Worm (Caenorhabditis elegans) whole organism, mixed stage, embryonic: ENCODE measurements around the gene C32D5.11.

Experiments used
- bed-3 ChIP-seq: fragments of 200-800 bp; sonication (Bioruptor generic); optimal IDR thresholded peaks from 3 replicates; lab custom pipeline; 2018; ENCODE audit warnings: mild to moderate bottlenecking, missing genetic modification characterization, moderate library complexity, missing compliant biosample characterization
- blmp-1 ChIP-seq: fragments of 150-350 bp; optimal IDR thresholded peaks from 2 replicates; lab custom pipeline; 2014; ENCODE audit warnings: missing biosample characterization, missing genetic modification characterization
- ceh-83 ChIP-seq: fragments of 200-800 bp; sonication (Bioruptor generic); optimal IDR thresholded peaks from 2 replicates; lab custom pipeline; 2018; ENCODE audit warnings: mild to moderate bottlenecking, missing genetic modification characterization, missing compliant biosample characterization
- ces-1 ChIP-seq: fragments of 150-350 bp; optimal IDR thresholded peaks from 2 replicates; lab custom pipeline; 2014; ENCODE audit warnings: missing biosample characterization, missing genetic modification reagents, missing genetic modification characterization
- cnd-1 ChIP-seq: fragments of 200-800 bp; sonication (Bioruptor generic); optimal IDR thresholded peaks from 2 replicates; lab custom pipeline; 2018; ENCODE audit warnings: mild to moderate bottlenecking, missing genetic modification characterization, missing compliant biosample characterization
- drap-1 ChIP-seq: fragments of 200-800 bp; sonication (Bioruptor generic); optimal IDR thresholded peaks from 3 replicates; lab custom pipeline; 2018; ENCODE audit warnings: mild to moderate bottlenecking, missing genetic modification characterization, missing compliant biosample characterization
- elt-1 ChIP-seq: sonication (generic microtip); optimal IDR thresholded peaks from 2 replicates; lab custom pipeline; 2017; ENCODE audit warnings: missing genetic modification characterization, mild to moderate bottlenecking, missing compliant biosample characterization, antibody characterized with exemption, moderate library complexity, borderline replicate concordance; ENCODE audit not compliant: insufficient read depth
- elt-3 ChIP-seq: fragments of 150-350 bp; optimal IDR thresholded peaks from 2 replicates; lab custom pipeline; 2014; ENCODE audit warnings: missing biosample characterization, missing genetic modification characterization
- flh-1 ChIP-seq: fragments of 200-800 bp; sonication (Bioruptor generic); optimal IDR thresholded peaks from 2 replicates; lab custom pipeline; 2018; ENCODE audit warnings: mild to moderate bottlenecking, missing genetic modification characterization, moderate library complexity, missing compliant biosample characterization
- ham-2 ChIP-seq: fragments of 200-800 bp; sonication (Bioruptor generic); optimal IDR thresholded peaks from 2 replicates; lab custom pipeline; 2018; ENCODE audit warnings: mild to moderate bottlenecking, missing genetic modification characterization, missing compliant biosample characterization
- hlh-1 ChIP-seq: fragments of 150-350 bp; optimal IDR thresholded peaks from 2 replicates; lab custom pipeline; 2014; ENCODE audit warnings: missing biosample characterization, missing genetic modification reagents, missing genetic modification characterization
- mep-1 ChIP-seq: fragments of 150-350 bp; optimal IDR thresholded peaks from 2 replicates; lab custom pipeline; 2017; ENCODE audit warnings: missing biosample characterization, missing genetic modification reagents, missing genetic modification characterization, inconsistent platforms
- nhr-237 ChIP-seq: fragments of 150-350 bp; optimal IDR thresholded peaks from 2 replicates; lab custom pipeline; 2014; ENCODE audit warnings: missing biosample characterization, missing genetic modification characterization
- nhr-76 ChIP-seq: sonication (generic microtip); optimal IDR thresholded peaks from 2 replicates; lab custom pipeline; 2017; ENCODE audit warnings: missing biosample characterization, missing genetic modification characterization
- pha-4 ChIP-seq: fragments of 150-350 bp; optimal IDR thresholded peaks from 2 replicates; lab custom pipeline; 2018; ENCODE audit warnings: missing biosample characterization, missing genetic modification reagents, missing genetic modification characterization
- sem-2 ChIP-seq: fragments of 200-800 bp; sonication (Bioruptor generic); optimal IDR thresholded peaks from 2 replicates; lab custom pipeline; 2018; ENCODE audit warnings: mild to moderate bottlenecking, missing genetic modification characterization, missing compliant biosample characterization
- sptf-1 ChIP-seq: sonication (generic microtip); optimal IDR thresholded peaks from 2 replicates; lab custom pipeline; 2017; ENCODE audit warnings: mild to moderate bottlenecking, missing genetic modification characterization, moderate library complexity, missing compliant biosample characterization
- unc-120 ChIP-seq: sonication (generic microtip); optimal IDR thresholded peaks from 2 replicates; lab custom pipeline; 2017; ENCODE audit warnings: missing genetic modification characterization, missing compliant biosample characterization; ENCODE audit not compliant: poor library complexity, severe bottlenecking
- unc-62 ChIP-seq: fragments of 150-350 bp; optimal IDR thresholded peaks from 2 replicates; lab custom pipeline; 2014; ENCODE audit warnings: missing biosample characterization, missing genetic modification reagents, missing genetic modification characterization
- ztf-11 ChIP-seq: fragments of 150-350 bp; optimal IDR thresholded peaks from 2 replicates; lab custom pipeline; 2014; ENCODE audit warnings: missing biosample characterization, missing genetic modification characterization

The C32D5.11 gene

DNA sequence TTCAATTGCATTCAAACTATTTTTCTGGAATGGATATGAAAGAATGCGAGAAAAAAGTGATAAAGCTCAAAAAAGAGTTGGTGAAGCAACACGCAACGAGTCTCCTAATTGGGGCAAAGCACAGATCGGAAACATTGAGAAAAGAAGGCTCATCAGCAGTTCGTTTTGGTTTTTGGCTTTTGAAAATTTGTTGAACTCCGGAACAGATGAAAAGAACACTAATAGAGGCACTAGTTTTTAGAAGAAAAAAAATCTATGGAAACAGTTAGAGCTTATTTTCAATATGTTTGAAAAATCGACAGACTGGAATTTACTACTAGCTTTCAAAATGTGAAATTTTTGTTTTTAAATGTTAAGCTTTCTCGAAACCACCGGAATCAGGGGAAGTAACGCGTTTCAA is 43.4 kb downstream of the C32D5.11 start:
- no peak for TF ChIP-seq pha-4
- no peak for TF ChIP-seq nhr-237 (tag; lab: Kevin White, UChicago)
- no peak for TF ChIP-seq bed-3
- no peak for TF ChIP-seq flh-1 (GFP tag; lab: Kevin White, UChicago)
- TF ChIP-seq elt-3 (tag; lab: Kevin White, UChicago), result no peak
- no peak for TF ChIP-seq elt-1
- TF ChIP-seq sptf-1 (tag; lab: Kevin White, UChicago), result no peak
- TF ChIP-seq ces-1 (GFP tag; lab: Kevin White, UChicago), result no peak
- TF ChIP-seq ceh-83 (GFP tag; lab: Kevin White, UChicago), result no peak
- TF ChIP-seq ham-2 (GFP tag; lab: Kevin White, UChicago), result no peak
- no peak for TF ChIP-seq hlh-1 (tag; lab: Kevin White, UChicago)

ce11 chrII:6311459-6311858 is 43.8 kb downstream of the C32D5.11 start:
- no peak for TF ChIP-seq nhr-76
- TF ChIP-seq ces-1 (GFP tag; lab: Kevin White, UChicago), result peak; percentile 14
- TF ChIP-seq, all 35 proteins: peak for 1

DNA sequence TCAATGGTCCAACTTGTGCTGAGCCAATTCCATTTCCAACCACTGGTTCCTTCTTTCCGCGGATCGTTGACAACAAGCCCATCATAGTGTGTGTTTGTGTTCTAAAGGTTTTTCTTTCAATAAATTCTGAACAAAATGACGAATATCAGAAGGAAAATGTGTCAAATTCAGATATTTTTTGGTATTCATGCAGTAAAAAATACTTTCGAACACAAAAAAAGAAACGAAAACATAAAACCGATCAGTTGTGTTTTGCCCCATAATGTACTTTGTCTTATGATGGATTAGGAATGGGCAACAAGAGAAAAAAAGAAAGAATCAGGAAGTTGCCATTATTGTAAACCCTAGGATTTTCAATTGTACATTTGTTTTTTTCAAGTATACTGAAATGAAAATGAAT is 46.0 kb downstream of the C32D5.11 start, which contains the start of gene glb-10:
glb-10 (minus strand) TSS at position 101 of the 400 bp plus-strand sequence.
- no peak for TF ChIP-seq sem-2 (GFP tag; lab: Kevin White, UChicago)
- no peak for TF ChIP-seq ceh-83 (GFP tag; lab: Kevin White, UChicago)
- TF ChIP-seq ces-1 (GFP tag; lab: Kevin White, UChicago), result no peak
- TF ChIP-seq drap-1 (GFP tag; lab: Kevin White, UChicago), result no peak
- TF ChIP-seq blmp-1 (tag; lab: Kevin White, UChicago), result no peak
- TF ChIP-seq bed-3, result no peak
- no peak for TF ChIP-seq ham-2 (GFP tag; lab: Kevin White, UChicago)
- no peak for TF ChIP-seq sptf-1 (tag; lab: Kevin White, UChicago)
- no peak for TF ChIP-seq unc-120
- no peak for TF ChIP-seq unc-62
- no peak for TF ChIP-seq ztf-11 (tag; lab: Kevin White, UChicago)
- TF ChIP-seq hlh-1 (tag; lab: Kevin White, UChicago), result no peak
- no peak for TF ChIP-seq cnd-1 (tag; lab: Kevin White, UChicago)
- no peak for TF ChIP-seq mep-1 (tag; lab: Kevin White, UChicago)

DNA sequence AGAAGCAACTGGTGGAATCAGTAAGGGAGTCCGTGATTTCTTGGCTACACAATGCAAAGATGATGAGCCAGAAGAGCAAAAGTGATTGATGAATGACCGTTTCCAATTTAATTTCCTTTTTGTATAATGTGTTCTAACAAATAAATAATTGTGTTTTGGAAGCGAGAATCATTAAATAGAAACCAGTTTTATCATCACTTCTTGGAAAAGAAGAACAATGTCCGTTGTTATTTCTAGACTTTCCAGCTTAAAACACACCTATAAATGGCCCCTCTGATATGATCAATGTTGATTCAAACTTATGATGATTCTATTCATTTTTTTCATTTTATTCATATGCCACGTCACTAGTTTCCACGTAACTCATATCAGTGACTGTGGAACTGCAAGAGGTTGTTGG is 49.1 kb downstream of the C32D5.11 start, which contains the start of gene C29F5.8:
C29F5.8 (plus strand) TSS at position 301 of the 400 bp plus-strand sequence.
- no peak for TF ChIP-seq bed-3

DNA sequence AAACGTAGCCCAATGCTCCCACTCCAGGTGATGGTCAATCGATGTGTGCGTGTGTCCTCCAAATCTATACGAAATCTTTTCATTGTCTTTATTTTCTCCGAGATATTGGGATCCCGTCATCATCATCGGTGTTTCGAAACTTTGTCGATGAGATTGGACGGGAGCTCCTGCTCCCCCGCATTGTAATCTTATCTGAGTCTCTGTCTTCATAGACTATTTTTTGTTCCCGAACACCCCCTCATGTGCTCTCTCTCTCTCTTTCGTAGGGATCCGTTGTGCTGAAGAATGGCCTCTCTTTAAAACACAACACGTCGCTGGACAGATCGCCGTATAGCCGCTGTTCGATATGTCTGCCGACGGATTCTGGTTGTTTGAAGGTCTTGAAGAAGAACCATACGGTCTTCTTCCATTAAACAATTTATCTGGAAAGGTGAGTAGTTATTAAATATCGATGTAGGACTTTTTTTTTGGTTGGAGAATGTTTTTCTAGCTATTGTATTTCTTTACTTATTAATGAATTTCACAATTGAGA is 52.0 kb downstream of the C32D5.11 start, which contains the start of gene C29F5.1:
C29F5.1 (plus strand) TSS at position 317 of the 532 bp plus-strand sequence.
- TF ChIP-seq unc-62, result peak; percentile 31
- TF ChIP-seq unc-120, result peak; percentile 17
- TF ChIP-seq elt-1, result no peak
- no peak for TF ChIP-seq flh-1 (GFP tag; lab: Kevin White, UChicago)
- peak; percentile 70 for TF ChIP-seq hlh-1 (tag; lab: Kevin White, UChicago)
